Worm (Caenorhabditis elegans) whole organism, young adult: ENCODE data around the gene lin-31.

Experiments
- mxl-1 ChIP-seq: sonication (generic microtip); optimal IDR thresholded peaks from 2 replicates; lab custom pipeline; 2016; ENCODE audit warnings: missing genetic modification characterization, missing compliant biosample characterization
- unc-62 ChIP-seq: fragments of 150-350 bp; optimal IDR thresholded peaks from 2 replicates; lab custom pipeline; 2014; ENCODE audit warnings: missing biosample characterization, missing genetic modification reagents, missing genetic modification characterization

DNA sequence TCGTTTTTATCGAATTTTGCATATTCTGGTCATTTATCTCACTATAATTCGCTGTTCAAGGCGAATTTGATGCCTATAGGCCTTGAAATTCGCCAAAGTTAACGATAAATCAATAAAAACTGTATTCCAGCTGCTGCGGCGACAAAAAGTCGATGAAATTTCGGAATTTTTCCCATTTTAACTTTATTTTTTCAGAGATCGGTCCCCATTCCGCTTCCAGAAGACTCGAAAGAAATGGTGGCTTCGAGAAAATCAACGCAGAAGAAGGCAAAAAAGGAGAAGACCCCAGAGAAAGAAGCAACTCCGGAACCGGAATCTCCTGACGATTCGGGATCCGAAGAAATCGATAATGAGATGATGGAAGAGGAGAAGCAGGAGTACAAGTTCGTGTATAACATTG lies 47.3 kb upstream of the lin-31 start:
- no peak for TF ChIP-seq mxl-1 (tag; lab: Kevin White, UChicago)
- TF ChIP-seq unc-62: no peak
